Worm (Caenorhabditis elegans) whole organism, L2 larva: ENCODE results near the gene F53B3.5.

Experiments used
- F13H6.1 ChIP-seq: sonication (generic microtip); optimal IDR thresholded peaks from 2 replicates; lab custom pipeline; 2016; ENCODE audit warnings: missing genetic modification characterization, missing compliant biosample characterization
- R02D3.7 ChIP-seq: fragments of 150-350 bp; optimal IDR thresholded peaks from 2 replicates; lab custom pipeline; 2014; ENCODE audit warnings: missing biosample characterization, missing genetic modification characterization
- Y55F3AM.14 ChIP-seq: fragments of 200-800 bp; sonication (Bioruptor generic); optimal IDR thresholded peaks from 2 replicates; lab custom pipeline; 2018; ENCODE audit warnings: mild to moderate bottlenecking, missing genetic modification characterization, missing compliant biosample characterization
- ZK546.5 ChIP-seq: sonication (generic microtip); optimal IDR thresholded peaks from 2 replicates; lab custom pipeline; 2017; ENCODE audit warnings: missing biosample characterization, missing genetic modification characterization
- alr-1 ChIP-seq: fragments of 150-350 bp; optimal IDR thresholded peaks from 2 replicates; lab custom pipeline; 2014; ENCODE audit warnings: missing biosample characterization, missing genetic modification characterization
- aly-2 ChIP-seq: fragments of 150-350 bp; optimal IDR thresholded peaks from 2 replicates; lab custom pipeline; 2014; ENCODE audit warnings: missing biosample characterization, missing genetic modification characterization
- blmp-1 ChIP-seq: sonication (generic microtip); optimal IDR thresholded peaks from 2 replicates; lab custom pipeline; 2017; ENCODE audit warnings: missing genetic modification characterization, mild to moderate bottlenecking, missing compliant biosample characterization, antibody characterized with exemption, moderate library complexity; ENCODE audit not compliant: insufficient read depth
- ceh-16 ChIP-seq: fragments of 150-350 bp; optimal IDR thresholded peaks from 2 replicates; lab custom pipeline; 2014; ENCODE audit warnings: missing biosample characterization, missing genetic modification characterization
- ceh-82 ChIP-seq: fragments of 150-350 bp; optimal IDR thresholded peaks from 2 replicates; lab custom pipeline; 2014; ENCODE audit warnings: missing biosample characterization, missing genetic modification characterization
- dmd-4 ChIP-seq: sonication (generic microtip); optimal IDR thresholded peaks from 2 replicates; lab custom pipeline; 2017; ENCODE audit warnings: missing biosample characterization, missing genetic modification characterization
- elt-1 ChIP-seq: fragments of 150-350 bp; optimal IDR thresholded peaks from 2 replicates; lab custom pipeline; 2014; ENCODE audit warnings: missing biosample characterization, missing genetic modification characterization
- elt-3 ChIP-seq: sonication (generic microtip); optimal IDR thresholded peaks from 2 replicates; lab custom pipeline; 2017; ENCODE audit warnings: missing biosample characterization, missing genetic modification characterization
- fos-1 ChIP-seq: fragments of 150-350 bp; optimal IDR thresholded peaks from 2 replicates; lab custom pipeline; 2014; ENCODE audit warnings: missing biosample characterization, missing genetic modification characterization
- gmeb-1 ChIP-seq: fragments of 150-350 bp; optimal IDR thresholded peaks from 2 replicates; lab custom pipeline; 2014; ENCODE audit warnings: missing biosample characterization, missing genetic modification characterization
- lin-11 ChIP-seq: fragments of 150-350 bp; sonication (generic microtip); optimal IDR thresholded peaks from 2 replicates; lab custom pipeline; 2014; ENCODE audit warnings: missing biosample characterization, missing genetic modification characterization, inconsistent platforms, mixed read lengths
- lin-13 ChIP-seq: fragments of 150-350 bp; optimal IDR thresholded peaks from 2 replicates; lab custom pipeline; 2014; ENCODE audit warnings: missing biosample characterization, missing genetic modification reagents, missing genetic modification characterization
- lin-39 ChIP-seq: fragments of 150-350 bp; optimal IDR thresholded peaks from 2 replicates; lab custom pipeline; 2014; ENCODE audit warnings: missing biosample characterization, missing genetic modification reagents, missing genetic modification characterization
- lsy-2 ChIP-seq, 2 experiments: fragments of 150-350 bp in 1 of 2; sonication (generic microtip) in 1 of 2; optimal IDR thresholded peaks; 2 replicates each; lab custom pipeline; 2014 to 2017; ENCODE audit warnings: missing biosample characterization in 2 of 2, missing genetic modification characterization in 2 of 2
- mab-5 ChIP-seq: fragments of 150-350 bp; optimal IDR thresholded peaks from 2 replicates; lab custom pipeline; 2014; ENCODE audit warnings: missing biosample characterization, missing genetic modification characterization
- mbf-1 ChIP-seq: sonication (generic microtip); optimal IDR thresholded peaks from 2 replicates; lab custom pipeline; 2017; ENCODE audit warnings: missing biosample characterization, missing genetic modification characterization
- mdl-1 ChIP-seq, 2 experiments: fragments of 150-350 bp in 1 of 2; sonication (generic microtip) in 1 of 2; optimal IDR thresholded peaks; 2 replicates each; lab custom pipeline; 2017; ENCODE audit warnings: missing biosample characterization in 2 of 2, missing genetic modification characterization in 2 of 2
- nhr-11 ChIP-seq: fragments of 150-350 bp; optimal IDR thresholded peaks from 2 replicates; lab custom pipeline; 2014; ENCODE audit warnings: missing biosample characterization, missing genetic modification characterization
- nhr-12 ChIP-seq: fragments of 150-350 bp; optimal IDR thresholded peaks from 2 replicates; lab custom pipeline; 2014; ENCODE audit warnings: missing biosample characterization, missing genetic modification characterization
- nhr-129 ChIP-seq: fragments of 150-350 bp; optimal IDR thresholded peaks from 2 replicates; lab custom pipeline; 2014; ENCODE audit warnings: missing biosample characterization, missing genetic modification characterization
- nhr-21 ChIP-seq: fragments of 150-350 bp; optimal IDR thresholded peaks from 2 replicates; lab custom pipeline; 2014; ENCODE audit warnings: missing biosample characterization, missing genetic modification characterization
- nhr-23 ChIP-seq: fragments of 150-350 bp; optimal IDR thresholded peaks from 2 replicates; lab custom pipeline; 2014; ENCODE audit warnings: missing biosample characterization, missing genetic modification reagents, missing genetic modification characterization
- nhr-237 ChIP-seq: fragments of 150-350 bp; optimal IDR thresholded peaks from 2 replicates; lab custom pipeline; 2014; ENCODE audit warnings: missing biosample characterization, missing genetic modification characterization
- nhr-25 ChIP-seq: fragments of 150-350 bp; sonication (generic microtip); optimal IDR thresholded peaks from 3 replicates; lab custom pipeline; 2014; ENCODE audit warnings: missing biosample characterization, missing genetic modification characterization
- nhr-6 ChIP-seq: fragments of 150-350 bp; optimal IDR thresholded peaks from 2 replicates; lab custom pipeline; 2014; ENCODE audit warnings: missing biosample characterization, missing genetic modification characterization
- nhr-77 ChIP-seq: fragments of 150-350 bp; optimal IDR thresholded peaks from 2 replicates; lab custom pipeline; 2014; ENCODE audit warnings: missing biosample characterization, missing genetic modification characterization
- peb-1 ChIP-seq: fragments of 150-350 bp; optimal IDR thresholded peaks from 2 replicates; lab custom pipeline; 2014; ENCODE audit warnings: missing biosample characterization, missing genetic modification characterization
- skn-1 ChIP-seq: sonication (generic microtip); optimal IDR thresholded peaks from 2 replicates; lab custom pipeline; 2017; ENCODE audit warnings: missing biosample characterization, missing genetic modification characterization
- sma-3 ChIP-seq: sonication (generic microtip); optimal IDR thresholded peaks from 2 replicates; lab custom pipeline; 2016; ENCODE audit warnings: missing genetic modification reagents, missing genetic modification characterization, missing compliant biosample characterization
- sma-9 ChIP-seq, 2 experiments: fragments of 150-350 bp in 1 of 2; sonication (generic microtip) in 1 of 2; optimal IDR thresholded peaks; 2 replicates each; lab custom pipeline; 2014 to 2016; ENCODE audit warnings: missing genetic modification characterization in 2 of 2, mild to moderate bottlenecking in 1 of 2, missing biosample characterization in 1 of 2, missing compliant biosample characterization in 1 of 2, missing genetic modification reagents in 1 of 2, moderate library complexity in 1 of 2
- snpc-4 ChIP-seq: fragments of 150-350 bp; optimal IDR thresholded peaks from 2 replicates; lab custom pipeline; 2014; ENCODE audit warnings: missing biosample characterization, missing genetic modification characterization
- unc-55 ChIP-seq: fragments of 150-350 bp; sonication (generic microtip); optimal IDR thresholded peaks from 3 replicates; lab custom pipeline; 2014; ENCODE audit warnings: missing biosample characterization, missing genetic modification reagents, missing genetic modification characterization
- unc-62 ChIP-seq: fragments of 150-350 bp; optimal IDR thresholded peaks from 2 replicates; lab custom pipeline; 2014; ENCODE audit warnings: missing biosample characterization, missing genetic modification reagents, missing genetic modification characterization
- zag-1 ChIP-seq: fragments of 150-350 bp; optimal IDR thresholded peaks from 2 replicates; lab custom pipeline; 2014; ENCODE audit warnings: missing biosample characterization, missing genetic modification characterization
- ztf-1 ChIP-seq: fragments of 200-800 bp; sonication (Bioruptor generic); conservative IDR thresholded peaks from 2 replicates; pipeline ENCODE4 v1.3.6; 2022; ENCODE audit warnings: missing genetic modification characterization, missing compliant biosample characterization
- ztf-11 ChIP-seq: sonication (generic microtip); optimal IDR thresholded peaks from 2 replicates; lab custom pipeline; 2017; ENCODE audit warnings: missing biosample characterization, missing genetic modification characterization
- ztf-4 ChIP-seq: fragments of 150-350 bp; optimal IDR thresholded peaks from 2 replicates; lab custom pipeline; 2014; ENCODE audit warnings: missing biosample characterization, missing genetic modification characterization

The F53B3.5 gene

DNA sequence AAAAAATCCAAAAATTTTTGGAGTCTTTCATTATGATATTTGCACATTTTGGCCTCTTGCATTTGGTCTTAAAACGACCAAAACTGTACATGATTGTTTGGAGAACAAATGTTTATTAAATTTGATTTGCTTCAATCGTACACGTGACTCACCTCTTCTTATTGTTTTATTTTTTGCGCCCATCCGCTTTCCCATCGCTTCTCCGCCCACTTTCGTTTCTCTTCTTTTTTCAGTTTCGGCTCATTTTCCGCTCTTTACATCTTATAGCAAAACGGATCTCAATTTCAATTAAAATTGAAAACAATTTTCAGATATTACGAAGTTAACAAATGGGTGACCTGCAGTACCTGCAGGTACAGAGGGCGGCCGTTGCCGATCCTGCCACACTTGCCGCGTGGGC, 29.8 kb upstream of the F53B3.5 start, which contains the start of gene nmy-1:
Gene nmy-1, plus strand, starts transcription at position 301 of the 400 bp plus-strand sequence.
- TF ChIP-seq elt-1 (tag; lab: Kevin White, UChicago) (no peak), nhr-11 (no peak), ztf-4 (tag; lab: Kevin White, UChicago) (no peak), mab-5 (no peak), alr-1 (tag; lab: Kevin White, UChicago) (no peak), nhr-25 (tag; lab: Kevin White, UChicago) (no peak), lin-39 (tag; lab: Kevin White, UChicago) (no peak), lin-11 (no peak), nhr-21 (tag; lab: Kevin White, UChicago) (no peak), ceh-16 (tag; lab: Kevin White, UChicago) (no peak), nhr-12 (tag; lab: Kevin White, UChicago) (no peak), nhr-129 (tag; lab: Kevin White, UChicago) (no peak), fos-1 (tag; lab: Kevin White, UChicago) (no peak), F13H6.1 (tag; lab: Kevin White, UChicago) (no peak), ztf-11 (no peak), zag-1 (tag; lab: Kevin White, UChicago) (no peak)
- TF ChIP-seq, all 48 proteins: peak for 0

DNA sequence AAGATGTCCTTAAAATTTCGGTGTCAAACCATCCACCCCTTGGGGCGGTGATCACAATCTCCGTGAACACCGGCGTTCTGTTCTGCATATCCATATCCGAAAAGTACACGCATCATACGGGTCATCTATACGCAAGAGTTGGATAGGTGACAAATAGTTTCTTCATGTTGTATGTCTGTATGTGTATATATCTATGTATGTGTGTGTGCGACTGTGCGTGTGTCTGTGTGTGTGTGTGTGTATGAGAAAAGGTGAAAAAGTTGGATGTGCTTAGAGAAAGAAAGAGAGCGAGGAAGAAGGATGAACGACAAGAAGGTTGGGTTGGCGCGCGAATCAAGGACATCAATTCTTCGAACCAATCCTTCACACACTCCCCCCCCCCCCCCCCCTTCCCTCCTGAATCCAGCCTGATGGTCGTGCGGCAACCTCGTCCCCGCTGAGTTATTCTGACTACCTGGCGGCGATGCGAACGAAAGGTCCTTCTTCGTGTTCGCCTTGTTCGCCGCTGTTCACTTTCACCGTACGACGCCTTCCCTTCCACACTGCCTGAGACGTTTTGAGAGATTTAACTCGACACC, 28.0 kb upstream of the F53B3.5 start:
- TF ChIP-seq snpc-4 (tag; lab: Kevin White, UChicago) = no peak
- no peak for TF ChIP-seq gmeb-1 (tag; lab: Kevin White, UChicago)
- peak; percentile 49 for TF ChIP-seq nhr-129 (tag; lab: Kevin White, UChicago)
- TF ChIP-seq R02D3.7 (tag; lab: Kevin White, UChicago) = no peak
- TF ChIP-seq nhr-21 (tag; lab: Kevin White, UChicago) = no peak
- TF ChIP-seq ztf-11 = no peak
- no peak for TF ChIP-seq mdl-1 (tag; optimal IDR thresholded peaks at IDR 0.05; lab: Kevin White, UChicago)
- TF ChIP-seq peb-1 (tag; lab: Kevin White, UChicago) = no peak
- TF ChIP-seq aly-2 = no peak
- no peak for TF ChIP-seq F13H6.1 (tag; lab: Kevin White, UChicago)
- no peak for TF ChIP-seq nhr-25 (tag; lab: Kevin White, UChicago)
- peak; percentile 80 for TF ChIP-seq elt-1 (tag; lab: Kevin White, UChicago)
- no peak for TF ChIP-seq ztf-4 (tag; lab: Kevin White, UChicago)
- TF ChIP-seq nhr-23 (tag; lab: Kevin White, UChicago) = no peak
- peak; percentile 37 for TF ChIP-seq sma-9 (GFP tag; optimal IDR thresholded peaks at IDR 0.05; lab: Kevin White, UChicago)
- no peak for TF ChIP-seq sma-9 (tag; optimal IDR thresholded peaks at IDR 0.05; lab: Kevin White, UChicago)
- no peak for TF ChIP-seq lsy-2 (tag; optimal IDR thresholded peaks at IDR 0.05; lab: Kevin White, UChicago)
- TF ChIP-seq fos-1 (tag; lab: Kevin White, UChicago) = peak; percentile 28
- no peak for TF ChIP-seq lin-39 (tag; lab: Kevin White, UChicago)
- TF ChIP-seq ZK546.5 = no peak
- no peak for TF ChIP-seq nhr-6
- no peak for TF ChIP-seq mbf-1 (tag; lab: Kevin White, UChicago)
- TF ChIP-seq Y55F3AM.14 (GFP tag; lab: Kevin White, UChicago) = no peak
- peak; percentile 50 for TF ChIP-seq ceh-16 (tag; lab: Kevin White, UChicago)
- TF ChIP-seq elt-3 (tag; lab: Kevin White, UChicago) = no peak
- no peak for TF ChIP-seq alr-1 (tag; lab: Kevin White, UChicago)
- no peak for TF ChIP-seq dmd-4 (tag; lab: Kevin White, UChicago)
- no peak for TF ChIP-seq lin-13
- no peak for TF ChIP-seq ceh-82

DNA sequence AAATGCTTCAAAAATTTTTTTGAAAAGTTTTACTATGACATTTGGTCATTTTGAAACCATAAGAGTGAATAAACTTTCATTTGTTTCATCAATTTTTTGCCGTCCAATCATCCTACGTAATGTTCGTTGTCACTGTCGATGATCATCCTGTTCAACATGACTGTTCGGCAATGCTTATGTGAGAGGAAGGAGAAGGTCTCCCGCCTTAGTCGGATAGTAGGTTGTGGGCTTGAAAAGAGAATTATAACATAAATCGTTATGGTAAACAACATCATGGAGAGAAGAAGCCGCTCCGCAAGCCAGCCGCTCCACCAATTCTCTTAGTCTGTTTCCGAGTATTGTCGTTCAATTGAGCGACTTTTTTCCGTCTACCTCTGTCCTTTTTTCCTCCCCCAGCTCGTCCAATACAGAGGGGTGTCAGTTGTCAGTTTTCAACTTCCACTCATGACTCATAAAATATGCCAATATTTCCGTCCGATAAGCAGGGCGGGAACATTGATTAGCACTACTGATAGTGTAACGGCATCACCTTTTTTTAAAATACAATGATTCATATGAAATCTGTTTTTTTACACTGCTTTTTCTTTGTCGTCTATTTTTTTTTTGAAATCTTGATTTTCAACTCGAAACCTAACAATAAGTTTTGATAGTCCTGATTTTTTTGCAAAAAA, 26.8 kb upstream of the F53B3.5 start:
- no peak for TF ChIP-seq nhr-77
- TF ChIP-seq fos-1 (tag; lab: Kevin White, UChicago) = peak; percentile 98
- TF ChIP-seq, all 48 proteins: peak for 1

DNA sequence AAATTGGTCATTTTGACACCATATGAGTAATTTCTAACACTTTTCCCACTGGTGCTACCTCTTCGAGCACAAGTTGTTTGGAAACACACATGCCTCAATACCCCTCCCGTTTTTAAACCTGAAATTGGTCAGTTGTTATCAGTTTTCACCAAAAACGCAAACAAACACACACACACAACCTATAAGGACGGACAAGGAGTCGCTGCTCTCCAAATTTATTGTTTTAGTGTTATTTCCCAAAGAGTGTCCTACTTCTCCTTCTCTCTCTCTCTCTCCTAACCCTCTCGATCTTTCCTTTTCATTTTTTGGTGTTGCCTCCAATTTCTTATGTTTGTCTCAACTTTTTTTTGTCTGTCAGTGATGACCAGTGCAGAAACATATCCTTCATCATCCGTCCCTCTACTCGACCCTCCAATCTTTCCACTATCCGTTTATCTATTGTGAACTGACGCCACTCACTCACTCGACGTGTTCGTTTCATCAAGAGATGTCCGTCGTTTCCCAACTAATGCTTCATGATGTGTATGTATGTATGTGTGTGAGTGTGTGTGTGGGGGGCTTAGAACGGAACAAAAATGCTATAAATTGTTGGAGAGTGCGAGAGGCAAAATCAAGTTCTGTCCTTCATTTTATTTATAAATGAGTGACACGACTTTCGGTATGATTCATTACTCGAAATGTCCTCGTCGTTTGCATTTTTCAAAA, 24.5 kb upstream of the F53B3.5 start:
- TF ChIP-seq ztf-1 (GFP tag; lab: Robert Waterston, UW) (no peak), nhr-25 (tag; lab: Kevin White, UChicago) (peak; percentile 18), fos-1 (tag; lab: Kevin White, UChicago) (peak; percentile 19), alr-1 (tag; lab: Kevin White, UChicago) (no peak), ceh-16 (tag; lab: Kevin White, UChicago) (peak; percentile 16), blmp-1 (no peak), nhr-237 (tag; lab: Kevin White, UChicago) (no peak), ceh-82 (no peak), R02D3.7 (tag; lab: Kevin White, UChicago) (no peak), dmd-4 (tag; lab: Kevin White, UChicago) (no peak), mdl-1 (tag; optimal IDR thresholded peaks at IDR 0.05; lab: Kevin White, UChicago) (no peak), elt-3 (tag; lab: Kevin White, UChicago) (no peak), sma-9 (GFP tag; optimal IDR thresholded peaks at IDR 0.05; lab: Kevin White, UChicago) (no peak), sma-9 (tag; optimal IDR thresholded peaks at IDR 0.05; lab: Kevin White, UChicago) (no peak), lsy-2 (tag; optimal IDR thresholded peaks at IDR 0.05; lab: Kevin White, UChicago) (no peak), nhr-21 (tag; lab: Kevin White, UChicago) (peak; percentile 5), sma-3 (GFP tag; lab: Kevin White, UChicago) (no peak), F13H6.1 (tag; lab: Kevin White, UChicago) (no peak), skn-1 (tag; lab: Kevin White, UChicago) (no peak), unc-62 (GFP tag; lab: Kevin White, UChicago) (no peak), unc-55 (GFP tag; lab: Kevin White, UChicago) (peak; percentile 34), ztf-11 (no peak)
